Worm (Caenorhabditis elegans): ENCODE measurements around the gene F07B10.4.

DNA sequence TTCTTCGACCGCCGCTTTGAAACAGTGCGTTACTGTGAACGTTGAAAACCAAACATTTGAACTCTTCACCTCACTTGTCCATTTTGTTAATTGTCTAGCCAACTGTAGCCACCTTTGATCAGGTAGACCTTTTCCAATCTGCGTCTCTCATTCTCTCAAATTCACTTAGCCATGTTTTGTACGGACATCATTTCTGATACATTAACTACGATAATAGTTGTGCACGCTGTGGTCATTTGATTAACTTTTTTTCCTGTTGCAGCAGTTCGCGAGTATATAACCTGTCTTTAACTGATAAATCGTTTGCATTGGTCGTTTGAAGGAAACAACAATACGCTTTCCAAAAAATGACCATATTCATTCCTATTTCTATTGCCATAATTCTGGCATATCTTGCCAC, 45.5 kb downstream of the F07B10.4 start, which contains the start of gene cyp-29A2:
- no peak for TF ChIP-seq elt-4 (tag; optimal IDR thresholded peaks at IDR 0.05)
- no peak for TF ChIP-seq ceh-24 (tag; optimal IDR thresholded peaks at IDR 0.05)
- TF ChIP-seq fkh-10 (GFP tag; optimal IDR thresholded peaks at IDR 0.05), result no peak
- no peak for TF ChIP-seq unc-3 (GFP tag; conservative IDR thresholded peaks at IDR 0.05)
- TF ChIP-seq unc-3 (tag; optimal IDR thresholded peaks at IDR 0.05), result no peak
- TF ChIP-seq dmd-4 (tag; optimal IDR thresholded peaks at IDR 0.05; ENCODE audit: borderline replicate concordance), result no peak

Measured in whole organism, late embryonic.